Fruit fly (Drosophila melanogaster) whole organism, embryonic: ENCODE data around the gene Irbp18.
A peak's percentile ranks its signal among the peaks of the same experiment; 100 is the strongest.

Source experiments
- Adf1 ChIP-seq: fragments of 200-800 bp; sonication (Bioruptor generic); IDR thresholded peaks from 2 replicates; pipeline ENCODE4 v1.3.6; 2022; ENCODE audit warnings: missing biosample characterization, missing genetic modification characterization
- Aef1 ChIP-seq: fragments of 200-800 bp; sonication (Bioruptor generic); IDR thresholded peaks from 3 replicates; pipeline ENCODE4 v1.3.6; 2022; ENCODE audit warnings: missing biosample characterization, missing genetic modification characterization
- Antp ChIP-seq: fragments of 200-800 bp; sonication (Bioruptor generic); optimal IDR thresholded peaks from 3 replicates; lab custom pipeline; 2016; ENCODE audit warnings: missing biosample characterization, missing genetic modification characterization
- B-H2 ChIP-seq: fragments of 200-800 bp; sonication (Bioruptor generic); optimal IDR thresholded peaks from 2 replicates; lab custom pipeline; 2018; ENCODE audit warnings: missing biosample characterization, mild to moderate bottlenecking, missing genetic modification characterization
- BEAF-32 ChIP-seq: fragments of 200-800 bp; sonication (Bioruptor generic); optimal IDR thresholded peaks from 3 replicates; lab custom pipeline; 2017; ENCODE audit warnings: missing biosample characterization, missing genetic modification characterization, mild to moderate bottlenecking, moderate library complexity, missing genetic modification reagents
- Bteb2 ChIP-seq: fragments of 200-800 bp; sonication (Bioruptor generic); optimal IDR thresholded peaks from 2 replicates; lab custom pipeline; 2016; ENCODE audit warnings: missing biosample characterization, missing genetic modification characterization
- CG11456 ChIP-seq: fragments of 200-800 bp; sonication (Bioruptor generic); IDR thresholded peaks from 3 replicates; pipeline ENCODE4 v1.3.6; 2022; ENCODE audit warnings: missing biosample characterization, missing genetic modification characterization
- CG12155 ChIP-seq: fragments of 200-800 bp; sonication (Bioruptor generic); optimal IDR thresholded peaks from 3 replicates; lab custom pipeline; 2016; ENCODE audit warnings: missing biosample characterization, missing genetic modification characterization
- CG12391 ChIP-seq: fragments of 200-800 bp; sonication (Bioruptor generic); optimal IDR thresholded peaks from 3 replicates; lab custom pipeline; 2018; ENCODE audit warnings: missing biosample characterization, mild to moderate bottlenecking, missing genetic modification characterization, moderate library complexity
- CG12744 ChIP-seq: fragments of 200-800 bp; sonication (Bioruptor generic); optimal IDR thresholded peaks from 2 replicates; lab custom pipeline; 2016; ENCODE audit warnings: missing biosample characterization, missing genetic modification characterization
- CG16863 ChIP-seq: fragments of 200-800 bp; sonication (Bioruptor generic); optimal IDR thresholded peaks from 3 replicates; lab custom pipeline; 2016; ENCODE audit warnings: missing biosample characterization, missing genetic modification characterization
- CG17186 ChIP-seq: fragments of 200-800 bp; sonication (Bioruptor generic); optimal IDR thresholded peaks from 3 replicates; lab custom pipeline; 2017; ENCODE audit warnings: missing biosample characterization, missing genetic modification reagents, missing genetic modification characterization
- CG17328 ChIP-seq: fragments of 200-800 bp; sonication (Bioruptor generic); IDR thresholded peaks from 2 replicates; pipeline ENCODE4 v1.3.6; 2022; ENCODE audit warnings: missing biosample characterization, missing genetic modification characterization
- CG17359 ChIP-seq: fragments of 200-800 bp; sonication (Bioruptor generic); optimal IDR thresholded peaks from 3 replicates; lab custom pipeline; 2018; ENCODE audit warnings: missing biosample characterization, mild to moderate bottlenecking, missing genetic modification characterization, moderate library complexity
- CG17612 ChIP-seq: fragments of 200-800 bp; sonication (Bioruptor generic); IDR thresholded peaks from 2 replicates; pipeline ENCODE4 v1.3.6; 2022; ENCODE audit warnings: missing biosample characterization, missing genetic modification characterization
- CG18476 ChIP-seq: fragments of 200-800 bp; sonication (Bioruptor generic); optimal IDR thresholded peaks from 2 replicates; lab custom pipeline; 2016; ENCODE audit warnings: missing biosample characterization, mild to moderate bottlenecking, missing genetic modification characterization
- CG2120 ChIP-seq: fragments of 200-800 bp; sonication (Bioruptor generic); optimal IDR thresholded peaks from 3 replicates; lab custom pipeline; 2016; ENCODE audit warnings: missing biosample characterization, missing genetic modification characterization
- CG2875 ChIP-seq: fragments of 200-800 bp; sonication (Bioruptor generic); optimal IDR thresholded peaks from 2 replicates; lab custom pipeline; 2017; ENCODE audit warnings: missing biosample characterization, mild to moderate bottlenecking, missing genetic modification characterization, missing genetic modification reagents
- CG30020 ChIP-seq: fragments of 200-800 bp; optimal IDR thresholded peaks from 2 replicates; lab custom pipeline; 2019; ENCODE audit warnings: missing biosample characterization, mild to moderate bottlenecking, missing genetic modification characterization, moderate library complexity
- CG3065 ChIP-seq: fragments of 200-800 bp; sonication (Bioruptor generic); optimal IDR thresholded peaks from 2 replicates; lab custom pipeline; 2016; ENCODE audit warnings: missing biosample characterization, missing genetic modification characterization
- CG3163 ChIP-seq: fragments of 200-800 bp; sonication (Bioruptor generic); optimal IDR thresholded peaks from 3 replicates; lab custom pipeline; 2016; ENCODE audit warnings: missing biosample characterization, missing genetic modification characterization
- CG34422 ChIP-seq: fragments of 200-800 bp; sonication (Bioruptor generic); IDR thresholded peaks from 3 replicates; pipeline ENCODE4 v1.3.6; 2022; ENCODE audit warnings: missing biosample characterization, missing genetic modification characterization
- CG4617 ChIP-seq: fragments of 200-800 bp; sonication (Bioruptor generic); optimal IDR thresholded peaks from 3 replicates; lab custom pipeline; 2016; ENCODE audit warnings: missing biosample characterization, missing genetic modification characterization, borderline replicate concordance
- CG5953 ChIP-seq: fragments of 200-800 bp; sonication (Bioruptor generic); IDR thresholded peaks from 2 replicates; pipeline ENCODE4 v1.3.6; 2022; ENCODE audit warnings: missing biosample characterization, missing genetic modification characterization
- CG8944 ChIP-seq: fragments of 200-800 bp; sonication (Bioruptor generic); optimal IDR thresholded peaks from 3 replicates; lab custom pipeline; 2016; ENCODE audit warnings: missing biosample characterization, missing genetic modification characterization
- Dp ChIP-seq: fragments of 200-800 bp; sonication (Bioruptor generic); optimal IDR thresholded peaks from 2 replicates; lab custom pipeline; 2018; ENCODE audit warnings: missing biosample characterization, mild to moderate bottlenecking, missing genetic modification characterization, moderate library complexity
- Elba2 ChIP-seq: fragments of 200-800 bp; sonication (Bioruptor generic); optimal IDR thresholded peaks from 3 replicates; lab custom pipeline; 2016; ENCODE audit warnings: missing biosample characterization, missing genetic modification characterization
- Ets65A ChIP-seq: fragments of 200-800 bp; sonication (Bioruptor generic); peaks from one replicate; lab custom pipeline; 2016; ENCODE audit warnings: missing biosample characterization, missing genetic modification characterization
- GATAe ChIP-seq: fragments of 200-800 bp; sonication (Bioruptor generic); conservative IDR thresholded peaks from 2 replicates; pipeline ENCODE4 v1.3.6; 2022; ENCODE audit warnings: missing biosample characterization, missing genetic modification characterization
- HmgD ChIP-seq: fragments of 200-800 bp; sonication (Bioruptor generic); optimal IDR thresholded peaks from 3 replicates; lab custom pipeline; 2016; ENCODE audit warnings: missing biosample characterization, missing genetic modification characterization
- Hr51 ChIP-seq, 2 experiments: fragments of 200-800 bp; sonication (Bioruptor generic); optimal IDR thresholded peaks; 2 replicates in 1 of 2; 3 replicates in 1 of 2; lab custom pipeline; 2016 to 2018; ENCODE audit warnings: missing biosample characterization in 2 of 2, missing genetic modification characterization in 2 of 2, mild to moderate bottlenecking in 1 of 2, moderate library complexity in 1 of 2
- Sry-δ ChIP-seq: fragments of 200-800 bp; sonication (Bioruptor generic); optimal IDR thresholded peaks from 2 replicates; lab custom pipeline; 2016; ENCODE audit warnings: missing biosample characterization, missing genetic modification characterization
- bbx ChIP-seq: fragments of 200-800 bp; sonication (Bioruptor generic); IDR thresholded peaks from 2 replicates; pipeline ENCODE4 v1.3.6; 2022; ENCODE audit warnings: missing biosample characterization, missing genetic modification characterization; ENCODE audit not compliant: partially characterized antibody
- caup ChIP-seq: fragments of 200-800 bp; sonication (Bioruptor generic); optimal IDR thresholded peaks from 3 replicates; lab custom pipeline; 2017; ENCODE audit warnings: missing biosample characterization, mild to moderate bottlenecking, missing genetic modification characterization, moderate library complexity; ENCODE audit not compliant: severe bottlenecking
- chn ChIP-seq: fragments of 200-800 bp; sonication (Bioruptor generic); optimal IDR thresholded peaks from 2 replicates; lab custom pipeline; 2016; ENCODE audit warnings: missing biosample characterization, missing genetic modification characterization
- corto ChIP-seq: fragments of 200-800 bp; sonication (Bioruptor generic); optimal IDR thresholded peaks from 2 replicates; lab custom pipeline; 2016; ENCODE audit warnings: missing biosample characterization, mild to moderate bottlenecking, missing genetic modification characterization, moderate library complexity
- da ChIP-seq: fragments of 200-800 bp; sonication (Bioruptor generic); optimal IDR thresholded peaks from 2 replicates; lab custom pipeline; 2016; ENCODE audit warnings: missing biosample characterization, missing genetic modification characterization
- dpn ChIP-seq, 2 experiments: fragments of 200-800 bp; sonication (Bioruptor generic); optimal IDR thresholded peaks; 3 replicates each; lab custom pipeline; 2016; ENCODE audit warnings: missing biosample characterization in 2 of 2, missing genetic modification characterization in 2 of 2
- fd96Cb ChIP-seq: fragments of 200-800 bp; sonication (Bioruptor generic); optimal IDR thresholded peaks from 2 replicates; lab custom pipeline; 2018; ENCODE audit warnings: missing biosample characterization, mild to moderate bottlenecking, missing genetic modification characterization, moderate library complexity
- grau ChIP-seq: fragments of 200-800 bp; optimal IDR thresholded peaks from 3 replicates; lab custom pipeline; 2019; ENCODE audit warnings: missing biosample characterization, mild to moderate bottlenecking, missing genetic modification characterization, moderate library complexity
- grn ChIP-seq: fragments of 200-800 bp; sonication (Bioruptor generic); optimal IDR thresholded peaks from 3 replicates; lab custom pipeline; 2017; ENCODE audit warnings: missing biosample characterization, missing genetic modification characterization
- inv ChIP-seq: fragments of 200-800 bp; sonication (Bioruptor generic); IDR thresholded peaks from 2 replicates; pipeline ENCODE4 v1.3.6; 2022; ENCODE audit warnings: missing biosample characterization, missing genetic modification characterization; ENCODE audit not compliant: partially characterized antibody
- lab ChIP-seq: fragments of 200-800 bp; sonication (Bioruptor generic); optimal IDR thresholded peaks from 3 replicates; lab custom pipeline; 2017; ENCODE audit warnings: missing biosample characterization, missing genetic modification characterization, mild to moderate bottlenecking, moderate library complexity, missing genetic modification reagents
- lmd ChIP-seq: fragments of 200-800 bp; sonication (Bioruptor generic); IDR thresholded peaks from 2 replicates; pipeline ENCODE4 v1.3.6; 2022; ENCODE audit warnings: missing biosample characterization, missing genetic modification characterization
- pnt ChIP-seq: fragments of 200-800 bp; sonication (Bioruptor generic); optimal IDR thresholded peaks from 3 replicates; lab custom pipeline; 2016; ENCODE audit warnings: missing biosample characterization, missing genetic modification characterization
- ranshi ChIP-seq: fragments of 200-800 bp; sonication (Bioruptor generic); IDR thresholded peaks from 2 replicates; pipeline ENCODE4 v1.3.6; 2022; ENCODE audit warnings: missing biosample characterization, missing genetic modification characterization
- so ChIP-seq: fragments of 200-800 bp; sonication (Bioruptor generic); IDR thresholded peaks from 3 replicates; pipeline ENCODE4 v1.3.6; 2022; ENCODE audit warnings: missing biosample characterization, missing genetic modification characterization
- stwl ChIP-seq: fragments of 200-800 bp; sonication (Bioruptor generic); optimal IDR thresholded peaks from 3 replicates; lab custom pipeline; 2018; ENCODE audit warnings: missing biosample characterization, mild to moderate bottlenecking, missing genetic modification characterization, moderate library complexity
- twi ChIP-seq: fragments of 200-800 bp; optimal IDR thresholded peaks from 2 replicates; lab custom pipeline; 2019; ENCODE audit warnings: missing biosample characterization, mild to moderate bottlenecking, missing genetic modification characterization, moderate library complexity
- tx ChIP-seq: fragments of 200-800 bp; sonication (Bioruptor generic); optimal IDR thresholded peaks from 2 replicates; lab custom pipeline; 2016; ENCODE audit warnings: missing biosample characterization, missing genetic modification characterization

Gene Irbp18

dm6 chr3L:11123088-11123487, 25.1 kb upstream of the Irbp18 start, which contains the start of the genes Ufd1 and NaPi-III (continued):
- TF ChIP-seq CG16863 (GFP tag; lab: Kevin White, UChicago), result peak; percentile 8
- TF ChIP-seq fd96Cb, result no peak
- peak; percentile 78 for TF ChIP-seq Aef1
- peak; percentile 40 for TF ChIP-seq chn (GFP tag; lab: Kevin White, UChicago)
- TF ChIP-seq inv (GFP tag; lab: Robert Waterston, UW), result peak; percentile 71; the same call in 1 of the 2 replicates
- TF ChIP-seq BEAF-32, result peak; percentile 92
- peak; percentile 38 for TF ChIP-seq caup (GFP tag; lab: Kevin White, UChicago)
- TF ChIP-seq CG12155, result peak; percentile 56
- no peak for TF ChIP-seq CG17328 (GFP tag; lab: Robert Waterston, UW)
- TF ChIP-seq tx, result peak; percentile 41
- no peak for TF ChIP-seq corto (GFP tag; lab: Kevin White, UChicago)
- peak; percentile 94 for TF ChIP-seq HmgD (GFP tag; lab: Kevin White, UChicago)
- no peak for TF ChIP-seq twi (tag; lab: Kevin White, UChicago)
- peak; percentile 91 for TF ChIP-seq bbx (GFP tag; lab: Robert Waterston, UW)
- TF ChIP-seq CG12744 (GFP tag; lab: Kevin White, UChicago), result no peak
- TF ChIP-seq CG4617 (GFP tag; lab: Kevin White, UChicago), result peak; percentile 92
- TF ChIP-seq CG17186 (GFP tag; lab: Kevin White, UChicago), result peak; percentile 92
- 0 out of 2 replicates have a peak, but pooled peaks have one; percentile 11 for TF ChIP-seq Adf1 (GFP tag; lab: Robert Waterston, UW)
- TF ChIP-seq lab (GFP tag; lab: Kevin White, UChicago), result peak; percentile 30
- TF ChIP-seq dpn (GFP tag; optimal IDR thresholded peaks at IDR 0.05; lab: Kevin White, UChicago), result peak; percentile 46 to 62
- TF ChIP-seq grau (tag; lab: Kevin White, UChicago), result peak; percentile 46
- TF ChIP-seq Dp, result peak; percentile 85
- peak; percentile 74 for TF ChIP-seq Elba2 (GFP tag; lab: Kevin White, UChicago)
- peak; percentile 83 for TF ChIP-seq stwl
- TF ChIP-seq pnt, result peak; percentile 26
- peak; percentile 75; the same call in 2 of the 3 replicates for TF ChIP-seq CG11456 (GFP tag; lab: Robert Waterston, UW)
- no peak for TF ChIP-seq Bteb2 (GFP tag; lab: Kevin White, UChicago)
- TF ChIP-seq grn (GFP tag; lab: Kevin White, UChicago), result no peak
- peak in 1 of 2 experiments; percentile 12 for TF ChIP-seq Hr51 (GFP tag; optimal IDR thresholded peaks at IDR 0.05; lab: Kevin White, UChicago)
- peak; percentile 69 for TF ChIP-seq CG34422
- TF ChIP-seq CG17612 (GFP tag; lab: Robert Waterston, UW), result no peak
- peak; percentile 15 for TF ChIP-seq CG3163 (GFP tag; lab: Kevin White, UChicago)
- peak; percentile 57 for TF ChIP-seq CG12391 (tag; lab: Kevin White, UChicago)
- TF ChIP-seq ranshi (GFP tag; lab: Robert Waterston, UW), result peak; percentile 45; the same call in 1 of the 2 replicates
- TF ChIP-seq Ets65A (GFP tag; lab: Kevin White, UChicago), result peak; percentile 88
- peak; percentile 97 for TF ChIP-seq Sry-δ (GFP tag; lab: Kevin White, UChicago)
- no peak for TF ChIP-seq CG3065 (GFP tag; lab: Kevin White, UChicago)
- TF ChIP-seq CG5953, result no peak
- peak; percentile 10 for TF ChIP-seq Antp
- TF ChIP-seq so (GFP tag; lab: Robert Waterston, UW), result 0 out of 3 replicates have a peak, but pooled peaks have one; percentile 52
- peak; percentile 19 for TF ChIP-seq CG30020 (tag; lab: Kevin White, UChicago)
- peak; percentile 36 for TF ChIP-seq CG8944 (GFP tag; lab: Kevin White, UChicago)
- TF ChIP-seq da, result peak; percentile 39
- TF ChIP-seq GATAe, result peak; percentile 50; the same call in 1 of the 2 replicates
- no peak for TF ChIP-seq CG18476
- TF ChIP-seq CG17359 (tag; lab: Kevin White, UChicago), result peak; percentile 57
- peak; percentile 64 for TF ChIP-seq B-H2
- peak; percentile 41 for TF ChIP-seq CG2120 (GFP tag; lab: Kevin White, UChicago)
- no peak for TF ChIP-seq CG2875 (GFP tag; lab: Kevin White, UChicago)
- peak; percentile 20; the same call in 1 of the 2 replicates for TF ChIP-seq lmd
